Worm (Caenorhabditis elegans) whole organism, L3 larva: ENCODE results near the gene R31.2.

Source experiments
- R02D3.7 ChIP-seq: fragments of 150-350 bp; optimal IDR thresholded peaks from 2 replicates; lab custom pipeline; 2014; ENCODE audit warnings: missing biosample characterization, missing genetic modification characterization
- ZK546.5 ChIP-seq: sonication (generic microtip); optimal IDR thresholded peaks from 2 replicates; lab custom pipeline; 2017; ENCODE audit warnings: missing biosample characterization, missing genetic modification characterization
- aly-2 ChIP-seq: fragments of 150-350 bp; optimal IDR thresholded peaks from 2 replicates; lab custom pipeline; 2014; ENCODE audit warnings: missing biosample characterization, missing genetic modification characterization
- ama-1 ChIP-seq: fragments of 150-350 bp; optimal IDR thresholded peaks from 2 replicates; lab custom pipeline; 2018
- ceh-16 ChIP-seq: sonication (generic microtip); optimal IDR thresholded peaks from 2 replicates; lab custom pipeline; 2017; ENCODE audit warnings: missing biosample characterization, missing genetic modification characterization
- ceh-28 ChIP-seq: fragments of 150-350 bp; optimal IDR thresholded peaks from 2 replicates; lab custom pipeline; 2014; ENCODE audit warnings: missing biosample characterization, missing genetic modification reagents, missing genetic modification characterization
- ceh-82 ChIP-seq: fragments of 150-350 bp; optimal IDR thresholded peaks from 2 replicates; lab custom pipeline; 2014; ENCODE audit warnings: missing biosample characterization, missing genetic modification characterization
- ceh-9 ChIP-seq: sonication (generic microtip); optimal IDR thresholded peaks from 2 replicates; lab custom pipeline; 2018; ENCODE audit warnings: missing biosample characterization, missing genetic modification characterization
- daf-12 ChIP-seq: fragments of 150-350 bp; optimal IDR thresholded peaks from 2 replicates; lab custom pipeline; 2014; ENCODE audit warnings: missing biosample characterization, missing genetic modification reagents, missing genetic modification characterization
- egl-27 ChIP-seq: sonication (generic microtip); optimal IDR thresholded peaks from 4 replicates; lab custom pipeline; 2017; ENCODE audit warnings: missing biosample characterization, missing genetic modification reagents, missing genetic modification characterization
- elt-1 ChIP-seq: fragments of 150-350 bp; optimal IDR thresholded peaks from 2 replicates; lab custom pipeline; 2014; ENCODE audit warnings: missing biosample characterization, missing genetic modification characterization
- elt-2 ChIP-seq: sonication (generic microtip); optimal IDR thresholded peaks from 2 replicates; lab custom pipeline; 2016; ENCODE audit warnings: missing genetic modification reagents, mild to moderate bottlenecking, missing genetic modification characterization, missing compliant biosample characterization
- elt-3 ChIP-seq, 3 experiments: fragments of 150-350 bp in 1 of 3; sonication (generic microtip) in 2 of 3; optimal IDR thresholded peaks; 2 replicates in 2 of 3; 4 replicates in 1 of 3; lab custom pipeline; 2014 to 2017; ENCODE audit warnings: missing biosample characterization in 3 of 3, missing genetic modification characterization in 3 of 3
- eor-1 ChIP-seq, 2 experiments: fragments of 150-350 bp; optimal IDR thresholded peaks; 2 replicates each; lab custom pipeline; 2014 to 2018; ENCODE audit warnings: missing biosample characterization in 2 of 2, missing genetic modification characterization in 2 of 2
- fkh-10 ChIP-seq: sonication (generic microtip); optimal IDR thresholded peaks from 2 replicates; lab custom pipeline; 2017; ENCODE audit warnings: missing biosample characterization, missing genetic modification reagents, missing genetic modification characterization
- fkh-2 ChIP-seq: fragments of 150-350 bp; optimal IDR thresholded peaks from 2 replicates; lab custom pipeline; 2014; ENCODE audit warnings: missing biosample characterization, missing genetic modification reagents, missing genetic modification characterization
- hmg-11 ChIP-seq: sonication (generic microtip); optimal IDR thresholded peaks from 2 replicates; lab custom pipeline; 2016; ENCODE audit warnings: missing genetic modification characterization, missing compliant biosample characterization
- jun-1 ChIP-seq: fragments of 150-350 bp; optimal IDR thresholded peaks from 2 replicates; lab custom pipeline; 2014; ENCODE audit warnings: missing biosample characterization, missing genetic modification reagents, missing genetic modification characterization
- lin-15B ChIP-seq: fragments of 150-350 bp; optimal IDR thresholded peaks from 2 replicates; lab custom pipeline; 2014; ENCODE audit warnings: missing biosample characterization, missing genetic modification characterization
- lin-39 ChIP-seq: fragments of 150-350 bp; optimal IDR thresholded peaks from 2 replicates; lab custom pipeline; 2018; ENCODE audit warnings: missing biosample characterization, missing genetic modification reagents, missing genetic modification characterization
- lsy-12 ChIP-seq: sonication (generic microtip); optimal IDR thresholded peaks from 2 replicates; lab custom pipeline; 2016; ENCODE audit warnings: mild to moderate bottlenecking, missing genetic modification characterization, missing compliant biosample characterization
- mdl-1 ChIP-seq: fragments of 150-350 bp; optimal IDR thresholded peaks from 2 replicates; lab custom pipeline; 2014; ENCODE audit warnings: missing biosample characterization, missing genetic modification characterization
- nfya-1 ChIP-seq: sonication (generic microtip); optimal IDR thresholded peaks from 2 replicates; lab custom pipeline; 2017; ENCODE audit warnings: missing genetic modification characterization, mild to moderate bottlenecking, missing compliant biosample characterization, antibody characterized with exemption, moderate library complexity; ENCODE audit not compliant: insufficient read depth
- nhr-11 ChIP-seq: fragments of 150-350 bp; optimal IDR thresholded peaks from 2 replicates; lab custom pipeline; 2014; ENCODE audit warnings: missing biosample characterization, missing genetic modification characterization
- nhr-23 ChIP-seq: fragments of 150-350 bp; optimal IDR thresholded peaks from 2 replicates; lab custom pipeline; 2014; ENCODE audit warnings: missing biosample characterization, missing genetic modification reagents, missing genetic modification characterization
- nhr-237 ChIP-seq: fragments of 150-350 bp; optimal IDR thresholded peaks from 2 replicates; lab custom pipeline; 2014; ENCODE audit warnings: missing biosample characterization, missing genetic modification characterization
- nhr-28 ChIP-seq: fragments of 150-350 bp; optimal IDR thresholded peaks from 2 replicates; lab custom pipeline; 2014; ENCODE audit warnings: missing biosample characterization, missing genetic modification characterization
- nhr-67 ChIP-seq: fragments of 150-350 bp; optimal IDR thresholded peaks from 2 replicates; lab custom pipeline; 2014; ENCODE audit warnings: missing biosample characterization, missing genetic modification characterization
- nhr-77 ChIP-seq: fragments of 150-350 bp; optimal IDR thresholded peaks from 2 replicates; lab custom pipeline; 2014; ENCODE audit warnings: missing biosample characterization, missing genetic modification characterization
- pha-4 ChIP-seq: fragments of 150-350 bp; optimal IDR thresholded peaks from 2 replicates; lab custom pipeline; 2014; ENCODE audit warnings: missing biosample characterization, missing genetic modification reagents, missing genetic modification characterization
- skn-1 ChIP-seq: fragments of 150-350 bp; optimal IDR thresholded peaks from 2 replicates; lab custom pipeline; 2014; ENCODE audit warnings: missing biosample characterization, missing genetic modification characterization
- snpc-4 ChIP-seq: fragments of 150-350 bp; optimal IDR thresholded peaks from 2 replicates; lab custom pipeline; 2014; ENCODE audit warnings: missing biosample characterization, missing genetic modification characterization
- tbx-2 ChIP-seq: sonication (generic microtip); optimal IDR thresholded peaks from 2 replicates; lab custom pipeline; 2016; ENCODE audit warnings: mild to moderate bottlenecking, missing genetic modification characterization, missing compliant biosample characterization
- unc-62 ChIP-seq: fragments of 150-350 bp; sonication (generic microtip); optimal IDR thresholded peaks from 4 replicates; lab custom pipeline; 2014; ENCODE audit warnings: missing biosample characterization, missing genetic modification reagents, missing genetic modification characterization
- ztf-4 ChIP-seq: fragments of 150-350 bp; optimal IDR thresholded peaks from 2 replicates; lab custom pipeline; 2014; ENCODE audit warnings: missing biosample characterization, missing genetic modification characterization

Gene R31.2

ce11 chrV:11917186-11917585 is at the start of gene R31.2:
Gene R31.2, plus strand, starts transcription at chrV:11917573.
- TF ChIP-seq nhr-23 (no peak), ceh-28 (no peak), lsy-12 (no peak), nhr-77 (tag; lab: Kevin White, UChicago) (no peak), unc-62 (GFP tag; lab: Kevin White, UChicago) (no peak), snpc-4 (tag; lab: Kevin White, UChicago) (no peak), nhr-67 (tag; lab: Kevin White, UChicago) (no peak), hmg-11 (tag; lab: Kevin White, UChicago) (no peak), nhr-237 (tag; lab: Kevin White, UChicago) (no peak), eor-1 (tag; optimal IDR thresholded peaks at IDR 0.05; lab: Kevin White, UChicago) (no peak), nhr-28 (tag; lab: Kevin White, UChicago) (no peak), ceh-9 (tag; lab: Kevin White, UChicago) (no peak), nfya-1 (tag; lab: Kevin White, UChicago) (no peak), fkh-10 (GFP tag; lab: Kevin White, UChicago) (no peak), elt-3 (tag; optimal IDR thresholded peaks at IDR 0.05; lab: Kevin White, UChicago) (no peak), R02D3.7 (tag; lab: Kevin White, UChicago) (no peak)

- TF ChIP-seq hmg-11 (tag; lab: Kevin White, UChicago) (no peak), ceh-28 (no peak), ceh-82 (no peak), mdl-1 (no peak), nhr-237 (tag; lab: Kevin White, UChicago) (no peak), jun-1 (no peak), egl-27 (tag; lab: Kevin White, UChicago) (no peak), fkh-10 (GFP tag; lab: Kevin White, UChicago) (no peak), lin-39 (tag; lab: Kevin White, UChicago) (no peak), snpc-4 (tag; lab: Kevin White, UChicago) (no peak), elt-2 (tag; lab: Kevin White, UChicago) (no peak), skn-1 (tag; lab: Kevin White, UChicago) (no peak), R02D3.7 (tag; lab: Kevin White, UChicago) (no peak)
Observed at ce11 chrV:11868142-11868541, 49.2 kb upstream of the R31.2 start, which contains the start of gene R13H4.7. Gene R13H4.7, minus strand, starts transcription at chrV:11868242.

DNA sequence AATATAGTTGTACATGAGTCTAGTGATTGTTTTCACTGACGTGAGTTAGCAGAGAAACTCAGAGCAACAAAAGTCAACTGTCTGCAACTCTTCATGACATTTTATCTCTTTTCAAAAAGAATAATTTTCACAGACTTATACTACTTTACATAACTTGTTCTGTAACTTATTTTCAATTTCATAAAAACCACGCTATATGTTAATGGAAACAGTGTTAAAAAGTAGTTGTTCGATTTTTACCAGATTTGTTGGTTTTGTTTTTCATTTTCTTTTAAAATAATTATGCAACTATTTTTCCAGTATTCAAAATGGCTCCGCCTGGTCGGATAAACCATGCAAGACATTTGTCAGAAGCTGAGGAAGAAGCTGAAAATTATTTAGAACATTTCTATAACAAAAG is 42.3 kb upstream of the R31.2 start, which contains the start of gene sulp-4:
TSS of gene sulp-4 (plus strand) at position 301 of the 400 bp plus-strand sequence.
- TF ChIP-seq lin-15B (tag; lab: Kevin White, UChicago): no peak
- no peak for TF ChIP-seq nhr-11 (tag; lab: Kevin White, UChicago)
- no peak for TF ChIP-seq ama-1
- no peak for TF ChIP-seq mdl-1
- no peak for TF ChIP-seq ZK546.5 (tag; lab: Kevin White, UChicago)
- TF ChIP-seq fkh-2 (tag; lab: Kevin White, UChicago): no peak
- no peak for TF ChIP-seq nhr-237 (tag; lab: Kevin White, UChicago)
- TF ChIP-seq nhr-67 (tag; lab: Kevin White, UChicago): no peak
- no peak for TF ChIP-seq jun-1
- no peak for TF ChIP-seq daf-12 (tag; lab: Kevin White, UChicago)
- TF ChIP-seq lin-39 (tag; lab: Kevin White, UChicago): no peak
- no peak for TF ChIP-seq lsy-12
- TF ChIP-seq nhr-28 (tag; lab: Kevin White, UChicago): no peak
- TF ChIP-seq aly-2: no peak
- no peak for TF ChIP-seq pha-4 (tag; lab: Kevin White, UChicago)
- no peak for TF ChIP-seq elt-1 (tag; lab: Kevin White, UChicago)
- TF ChIP-seq fkh-10 (GFP tag; lab: Kevin White, UChicago): no peak

ce11 chrV:11876657-11877056 is 40.7 kb upstream of the R31.2 start:
- no peak for TF ChIP-seq nhr-77 (tag; lab: Kevin White, UChicago)

DNA sequence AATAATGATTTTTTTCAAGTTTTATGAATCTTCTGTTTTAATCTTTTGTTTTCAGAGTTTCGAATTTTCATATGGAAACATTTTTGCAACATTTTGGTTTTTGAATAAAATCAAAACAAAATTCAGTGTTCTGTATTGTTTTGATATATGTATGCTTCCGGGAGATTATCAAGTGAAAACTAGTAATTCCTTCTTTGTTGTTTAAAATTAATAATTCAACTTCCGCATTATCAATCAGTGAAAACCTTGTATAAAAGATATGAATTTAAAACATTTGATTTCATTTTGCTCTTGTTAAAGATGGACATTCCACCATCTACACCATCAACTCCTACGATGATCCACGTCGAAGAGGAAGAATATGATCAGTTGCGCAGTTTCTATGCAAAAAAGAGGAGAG is 37.6 kb upstream of the R31.2 start, which contains the start of gene sulp-5:
TSS of gene sulp-5 (plus strand) at position 301 of the 400 bp plus-strand sequence.
- TF ChIP-seq lin-15B (tag; lab: Kevin White, UChicago): no peak
- TF ChIP-seq ztf-4 (tag; lab: Kevin White, UChicago): no peak
- TF ChIP-seq tbx-2: no peak
- no peak for TF ChIP-seq ceh-16
- TF ChIP-seq unc-62 (GFP tag; lab: Kevin White, UChicago): no peak
- TF ChIP-seq, all 47 proteins: peak for 0
